Worm (Caenorhabditis elegans): ENCODE data around the gene F07C3.2.

- TF ChIP-seq ama-1 (optimal IDR thresholded peaks at IDR 0.05), result no peak
- no peak for TF ChIP-seq tbx-11 (GFP tag; IDR thresholded peaks at IDR 0.05)
- TF ChIP-seq hmbx-1 (tag; optimal IDR thresholded peaks at IDR 0.05), result no peak
- TF ChIP-seq tra-4 (tag; optimal IDR thresholded peaks at IDR 0.05), result no peak
- TF ChIP-seq B0310.2 (tag; optimal IDR thresholded peaks at IDR 0.05), result no peak
- no peak for TF ChIP-seq ets-7 (tag; optimal IDR thresholded peaks at IDR 0.05)
- no peak for TF ChIP-seq ceh-13 (GFP tag; optimal IDR thresholded peaks at IDR 0.05)
- TF ChIP-seq F13C5.2 (tag; optimal IDR thresholded peaks at IDR 0.05), result no peak
- no peak for TF ChIP-seq flt-1 (GFP tag; IDR thresholded peaks at IDR 0.05)
Observed at ce11 chrV:9217158-9217557, 8.7 kb upstream of the F07C3.2 start, which contains the start of gene pacs-1.
